Worm (Caenorhabditis elegans) whole organism, young adult: Measurements from ENCODE around the gene ugt-15.

Experiments
- T26A5.8 ChIP-seq: sonication (generic microtip); optimal IDR thresholded peaks from 2 replicates; lab custom pipeline; 2016; ENCODE audit warnings: missing genetic modification characterization, missing compliant biosample characterization
- attf-5 ChIP-seq: fragments of 200-800 bp; sonication (Bioruptor generic); optimal IDR thresholded peaks from 2 replicates; lab custom pipeline; 2018; ENCODE audit warnings: mild to moderate bottlenecking, missing genetic modification characterization, missing compliant biosample characterization
- attf-6 ChIP-seq: fragments of 200-800 bp; sonication (Bioruptor generic); IDR thresholded peaks from 2 replicates; pipeline ENCODE4 v1.3.6; 2022; ENCODE audit warnings: missing genetic modification reagents, missing genetic modification characterization, missing compliant biosample characterization
- pha-4 ChIP-seq: fragments of 150-350 bp; sonication (generic microtip); optimal IDR thresholded peaks from 2 replicates; lab custom pipeline; 2014; ENCODE audit warnings: missing biosample characterization, missing genetic modification reagents, missing genetic modification characterization
- sea-2 ChIP-seq: fragments of 200-800 bp; sonication (Bioruptor generic); IDR thresholded peaks from 2 replicates; pipeline ENCODE4 v1.3.6; 2022; ENCODE audit warnings: missing genetic modification characterization, missing compliant biosample characterization
- snpc-3.4 ChIP-seq: sonication (generic microtip); optimal IDR thresholded peaks from 2 replicates; lab custom pipeline; 2017; ENCODE audit warnings: missing genetic modification characterization, mild to moderate bottlenecking, missing compliant biosample characterization, antibody characterized with exemption, moderate library complexity, missing genotype, missing genetic modification reagents
- unc-62 ChIP-seq: fragments of 150-350 bp; optimal IDR thresholded peaks from 2 replicates; lab custom pipeline; 2014; ENCODE audit warnings: missing biosample characterization, missing genetic modification reagents, missing genetic modification characterization

ce11 chrV:12859144-12859543 lies 31.8 kb downstream of the ugt-15 start, which contains the start of gene anp-1:
- TF ChIP-seq attf-5 (GFP tag; lab: Kevin White, UChicago) (no peak), pha-4 (tag; lab: Kevin White, UChicago) (no peak), attf-6 (GFP tag; lab: Robert Waterston, UW) (no peak), sea-2 (GFP tag; lab: Robert Waterston, UW) (no peak), unc-62 (GFP tag; lab: Kevin White, UChicago) (no peak), snpc-3.4 (tag; lab: Kevin White, UChicago) (no peak), T26A5.8 (tag; lab: Kevin White, UChicago) (no peak)
